Worm (Caenorhabditis elegans): ENCODE results near the gene C05C10.5.

Gene C05C10.5

ce11 chrII:9967999-9968706 is 29.3 kb downstream of the C05C10.5 start, which contains the start of the genes R53.4 and psf-1 (continued):
- peak; percentile 52 for TF ChIP-seq unc-130 (GFP tag; optimal IDR thresholded peaks at IDR 0.05)
- TF ChIP-seq ets-4 (GFP tag; optimal IDR thresholded peaks at IDR 0.05): no peak
- no peak for TF ChIP-seq xnd-1 (tag; optimal IDR thresholded peaks at IDR 0.05)
- TF ChIP-seq F37B4.10 (GFP tag; IDR thresholded peaks at IDR 0.05): no peak
- no peak for TF ChIP-seq cebp-2 (GFP tag; IDR thresholded peaks at IDR 0.05)
- TF ChIP-seq nhr-179 (tag; optimal IDR thresholded peaks at IDR 0.05): no peak
- no peak for TF ChIP-seq K11D2.4 (GFP tag; IDR thresholded peaks at IDR 0.05)
- TF ChIP-seq athp-1 (tag; optimal IDR thresholded peaks at IDR 0.05): no peak
- TF ChIP-seq F10E7.11 (tag; optimal IDR thresholded peaks at IDR 0.05): no peak
- TF ChIP-seq B0261.1 (tag; optimal IDR thresholded peaks at IDR 0.05): no peak
- no peak for TF ChIP-seq die-1 (tag; optimal IDR thresholded peaks at IDR 0.05)
- TF ChIP-seq snpc-4 (GFP tag; optimal IDR thresholded peaks at IDR 0.05): no peak
- TF ChIP-seq snpc-4 (tag; optimal IDR thresholded peaks at IDR 0.05): peak in 2 of 4 experiments; percentile 10 to 31
- no peak for TF ChIP-seq mel-28 (tag; optimal IDR thresholded peaks at IDR 0.05; ENCODE audit: borderline replicate concordance)
- no peak for TF ChIP-seq ceh-40 (GFP tag; IDR thresholded peaks at IDR 0.05)
- TF ChIP-seq D2030.7 (GFP tag; IDR thresholded peaks at IDR 0.05): peak; percentile 70
- TF ChIP-seq rpc-1 (optimal IDR thresholded peaks at IDR 0.05): no peak
- TF ChIP-seq rpc-1 (tag; optimal IDR thresholded peaks at IDR 0.05): no peak
- no peak for TF ChIP-seq pha-4 (tag; optimal IDR thresholded peaks at IDR 0.05)
- peak; percentile 17 for TF ChIP-seq tbp1 (GFP tag; optimal IDR thresholded peaks at IDR 0.05)
- no peak for TF ChIP-seq hlh-12 (tag; optimal IDR thresholded peaks at IDR 0.05)
- TF ChIP-seq ZK185.1 (tag; optimal IDR thresholded peaks at IDR 0.05; ENCODE audit: poor library complexity, severe bottlenecking): peak; percentile 78
- TF ChIP-seq madf-8 (GFP tag; conservative IDR thresholded peaks at IDR 0.05): peak; percentile 19; the same call in 1 of the 2 replicates
- peak; percentile 88 for TF ChIP-seq F33H1.4 (GFP tag; IDR thresholded peaks at IDR 0.05)
- TF ChIP-seq Y95B8A.8 (GFP tag; IDR thresholded peaks at IDR 0.05): no peak
- no peak for TF ChIP-seq C17E4.6 (GFP tag; IDR thresholded peaks at IDR 0.05)
- TF ChIP-seq T26A5.8 (tag; optimal IDR thresholded peaks at IDR 0.05): no peak
- no peak for TF ChIP-seq lin-40 (tag; optimal IDR thresholded peaks at IDR 0.05)
- TF ChIP-seq hmg-20 (GFP tag; IDR thresholded peaks at IDR 0.05): no peak
- no peak for TF ChIP-seq mes-4 (tag; optimal IDR thresholded peaks at IDR 0.05)
- TF ChIP-seq B0336.3 (GFP tag; IDR thresholded peaks at IDR 0.05): no peak
- TF ChIP-seq ceh-100 (GFP tag; IDR thresholded peaks at IDR 0.05): no peak
- TF ChIP-seq Y53F4B.3 (GFP tag; IDR thresholded peaks at IDR 0.05): no peak
- peak; percentile 57 for TF ChIP-seq dpl-1 (GFP tag; optimal IDR thresholded peaks at IDR 0.05)
- TF ChIP-seq atf-7 (tag; optimal IDR thresholded peaks at IDR 0.05): no peak
- no peak for TF ChIP-seq rec-8 (tag; optimal IDR thresholded peaks at IDR 0.05)
- TF ChIP-seq Y67H2A.10 (GFP tag; conservative IDR thresholded peaks at IDR 0.05): 0 out of 2 replicates have a peak, but pooled peaks have one; percentile 11
- TF ChIP-seq ztf-26 (tag; optimal IDR thresholded peaks at IDR 0.05): no peak
- no peak for TF ChIP-seq tlf-1 (GFP tag; optimal IDR thresholded peaks at IDR 0.05)
- no peak; the same call in 1 of the 2 replicates for TF ChIP-seq pbrm-1 (GFP tag; IDR thresholded peaks at IDR 0.05)
- TF ChIP-seq bed-2 (GFP tag; IDR thresholded peaks at IDR 0.05): no peak
- peak; percentile 64 for TF ChIP-seq snpc-3.4 (tag; optimal IDR thresholded peaks at IDR 0.05)
- TF ChIP-seq Y56A3A.18 (GFP tag; IDR thresholded peaks at IDR 0.05): no peak
- peak; percentile 62 for TF ChIP-seq lsl-1 (GFP tag; optimal IDR thresholded peaks at IDR 0.05)
- no peak for TF ChIP-seq F22D6.2 (tag; optimal IDR thresholded peaks at IDR 0.05)
- TF ChIP-seq F23B12.7 (tag; optimal IDR thresholded peaks at IDR 0.05; ENCODE audit: insufficient read depth): peak; percentile 83
- no peak for TF ChIP-seq Y53G8AR.9 (GFP tag; conservative IDR thresholded peaks at IDR 0.05)
- no peak for TF ChIP-seq let-607 (tag; optimal IDR thresholded peaks at IDR 0.05)
